Fruit fly (Drosophila melanogaster) whole organism, embryonic: ENCODE data around the gene Girdin.

Experiments
- Antp ChIP-seq: fragments of 200-800 bp; sonication (Bioruptor generic); optimal IDR thresholded peaks from 3 replicates; lab custom pipeline; 2016; ENCODE audit warnings: missing biosample characterization, missing genetic modification characterization
- CG10321 ChIP-seq: fragments of 200-800 bp; sonication (Bioruptor generic); IDR thresholded peaks from 2 replicates; pipeline ENCODE4 v1.3.6; 2022; ENCODE audit warnings: missing biosample characterization, missing genetic modification characterization
- CG10565 ChIP-seq: fragments of 200-800 bp; sonication (Bioruptor generic); optimal IDR thresholded peaks from 3 replicates; lab custom pipeline; 2016; ENCODE audit warnings: missing biosample characterization, mild to moderate bottlenecking, missing genetic modification characterization
- CG11247 ChIP-seq: fragments of 200-800 bp; sonication (Bioruptor generic); IDR thresholded peaks from 2 replicates; pipeline ENCODE4 v1.3.6; 2022; ENCODE audit warnings: missing biosample characterization, missing genetic modification characterization
- CG12391 ChIP-seq: fragments of 200-800 bp; sonication (Bioruptor generic); optimal IDR thresholded peaks from 3 replicates; lab custom pipeline; 2018; ENCODE audit warnings: missing biosample characterization, mild to moderate bottlenecking, missing genetic modification characterization, moderate library complexity
- CG14014 ChIP-seq: fragments of 200-800 bp; sonication (Bioruptor generic); IDR thresholded peaks from 2 replicates; pipeline ENCODE4 v1.3.6; 2022; ENCODE audit warnings: missing biosample characterization, missing genetic modification characterization
- CG16779 ChIP-seq: fragments of 200-800 bp; sonication (Bioruptor generic); IDR thresholded peaks from 2 replicates; pipeline ENCODE4 v1.3.6; 2022; ENCODE audit warnings: missing biosample characterization, missing genetic modification characterization
- CG16863 ChIP-seq: fragments of 200-800 bp; sonication (Bioruptor generic); optimal IDR thresholded peaks from 3 replicates; lab custom pipeline; 2016; ENCODE audit warnings: missing biosample characterization, missing genetic modification characterization
- CG17186 ChIP-seq: fragments of 200-800 bp; sonication (Bioruptor generic); optimal IDR thresholded peaks from 3 replicates; lab custom pipeline; 2017; ENCODE audit warnings: missing biosample characterization, missing genetic modification reagents, missing genetic modification characterization
- CG17829 ChIP-seq: fragments of 200-800 bp; optimal IDR thresholded peaks from 2 replicates; lab custom pipeline; 2019; ENCODE audit warnings: missing biosample characterization, mild to moderate bottlenecking, missing genetic modification characterization, moderate library complexity
- CG18262 ChIP-seq: fragments of 200-800 bp; optimal IDR thresholded peaks from 3 replicates; lab custom pipeline; 2019; ENCODE audit warnings: missing biosample characterization, mild to moderate bottlenecking, missing genetic modification characterization, moderate library complexity
- CG18476 ChIP-seq: fragments of 200-800 bp; sonication (Bioruptor generic); optimal IDR thresholded peaks from 2 replicates; lab custom pipeline; 2016; ENCODE audit warnings: missing biosample characterization, mild to moderate bottlenecking, missing genetic modification characterization
- CG18599 ChIP-seq: fragments of 200-800 bp; sonication (Bioruptor generic); optimal IDR thresholded peaks from 3 replicates; lab custom pipeline; 2017; ENCODE audit warnings: missing biosample characterization, missing genetic modification characterization, mild to moderate bottlenecking, moderate library complexity, missing genetic modification reagents
- CG3838 ChIP-seq: fragments of 200-800 bp; sonication (Bioruptor generic); optimal IDR thresholded peaks from 3 replicates; lab custom pipeline; 2016; ENCODE audit warnings: missing biosample characterization, missing genetic modification characterization
- CG3995 ChIP-seq: fragments of 200-800 bp; sonication (Bioruptor generic); optimal IDR thresholded peaks from 3 replicates; lab custom pipeline; 2016; ENCODE audit warnings: missing biosample characterization, missing genetic modification characterization
- CG4424 ChIP-seq: fragments of 200-800 bp; sonication (Bioruptor generic); optimal IDR thresholded peaks from 3 replicates; lab custom pipeline; 2016; ENCODE audit warnings: missing biosample characterization, missing genetic modification characterization
- CG6272 ChIP-seq: fragments of 200-800 bp; sonication (Bioruptor generic); IDR thresholded peaks from 2 replicates; pipeline ENCODE4 v1.3.6; 2022; ENCODE audit warnings: missing biosample characterization, missing genetic modification characterization
- CG7556 ChIP-seq: fragments of 200-800 bp; sonication (Bioruptor generic); optimal IDR thresholded peaks from 2 replicates; lab custom pipeline; 2017; ENCODE audit warnings: missing biosample characterization, mild to moderate bottlenecking, missing genetic modification characterization
- CG8478 ChIP-seq: fragments of >200 bp; optimal IDR thresholded peaks from 2 replicates; lab custom pipeline; 2018
- Camta ChIP-seq: fragments of 200-800 bp; sonication (Bioruptor generic); optimal IDR thresholded peaks from 2 replicates; lab custom pipeline; 2016; ENCODE audit warnings: missing biosample characterization, missing genetic modification characterization
- D19A ChIP-seq: fragments of 200-800 bp; optimal IDR thresholded peaks from 3 replicates; lab custom pipeline; 2019; ENCODE audit warnings: missing biosample characterization, mild to moderate bottlenecking, missing genetic modification characterization, moderate library complexity
- ERR ChIP-seq: fragments of 200-800 bp; sonication (Bioruptor generic); optimal IDR thresholded peaks from 2 replicates; lab custom pipeline; 2016; ENCODE audit warnings: missing biosample characterization, missing genetic modification characterization
- Elba2 ChIP-seq: fragments of 200-800 bp; sonication (Bioruptor generic); optimal IDR thresholded peaks from 3 replicates; lab custom pipeline; 2016; ENCODE audit warnings: missing biosample characterization, missing genetic modification characterization
- Gsc ChIP-seq: fragments of 200-800 bp; sonication (Bioruptor generic); IDR thresholded peaks from 2 replicates; pipeline ENCODE4 v1.3.6; 2022; ENCODE audit warnings: missing biosample characterization, missing genetic modification characterization
- Gug ChIP-seq: fragments of 200-800 bp; sonication (Bioruptor generic); IDR thresholded peaks from 4 replicates; pipeline ENCODE4 v1.3.6; 2022; ENCODE audit warnings: missing biosample characterization, missing genetic modification characterization
- H15 ChIP-seq: fragments of 200-800 bp; sonication (Bioruptor generic); IDR thresholded peaks from 3 replicates; pipeline ENCODE4 v1.3.6; 2022; ENCODE audit warnings: missing biosample characterization, missing genetic modification characterization
- Jarid2 ChIP-seq: fragments of 200-800 bp; sonication (Bioruptor generic); optimal IDR thresholded peaks from 3 replicates; lab custom pipeline; 2017; ENCODE audit warnings: mild to moderate bottlenecking, missing biosample characterization, missing genetic modification reagents, missing genetic modification characterization
- NFAT ChIP-seq: fragments of 200-800 bp; sonication (Bioruptor generic); IDR thresholded peaks from 2 replicates; pipeline ENCODE4 v1.3.6; 2022; ENCODE audit warnings: missing biosample characterization, missing genetic modification characterization
- Sin3A ChIP-seq: fragments of >200 bp; optimal IDR thresholded peaks from 2 replicates; lab custom pipeline; 2018
- Taf1 ChIP-seq: fragments of 200-800 bp; sonication (Bioruptor generic); IDR thresholded peaks from 2 replicates; pipeline ENCODE4 v1.3.6; 2022; ENCODE audit warnings: missing biosample characterization, missing genetic modification characterization
- ap ChIP-seq: fragments of 200-800 bp; sonication (Bioruptor generic); IDR thresholded peaks from 2 replicates; pipeline ENCODE4 v1.3.6; 2022; ENCODE audit warnings: missing biosample characterization, missing genetic modification characterization
- cwo ChIP-seq: fragments of 200-800 bp; sonication (Bioruptor generic); optimal IDR thresholded peaks from 3 replicates; lab custom pipeline; 2017; ENCODE audit warnings: missing biosample characterization, missing genetic modification characterization, mild to moderate bottlenecking, moderate library complexity, missing genetic modification reagents
- disco-r ChIP-seq: fragments of 200-800 bp; sonication (Bioruptor generic); optimal IDR thresholded peaks from 2 replicates; lab custom pipeline; 2016; ENCODE audit warnings: missing biosample characterization, missing genetic modification characterization
- dpn ChIP-seq, 2 experiments: fragments of 200-800 bp; sonication (Bioruptor generic); optimal IDR thresholded peaks; 3 replicates each; lab custom pipeline; 2016; ENCODE audit warnings: missing biosample characterization in 2 of 2, missing genetic modification characterization in 2 of 2
- dysf ChIP-seq: fragments of 200-800 bp; sonication (Bioruptor generic); IDR thresholded peaks from 3 replicates; pipeline ENCODE4 v1.3.6; 2022; ENCODE audit warnings: missing biosample characterization, missing genetic modification characterization
- eve ChIP-seq, 2 experiments: fragments of >200 bp; optimal IDR thresholded peaks; 2 replicates each; lab custom pipeline; 2017; ENCODE audit warnings: missing biosample characterization in 2 of 2, missing genetic modification characterization in 2 of 2
- exex ChIP-seq: fragments of 200-800 bp; sonication (Bioruptor generic); optimal IDR thresholded peaks from 4 replicates; lab custom pipeline; 2018; ENCODE audit warnings: missing biosample characterization, mild to moderate bottlenecking, missing genetic modification characterization, moderate library complexity
- fd64A ChIP-seq: fragments of 200-800 bp; sonication (Bioruptor generic); optimal IDR thresholded peaks from 3 replicates; lab custom pipeline; 2018; ENCODE audit warnings: missing biosample characterization, mild to moderate bottlenecking, missing genetic modification characterization
- gsb ChIP-seq: fragments of 200-800 bp; sonication (Bioruptor generic); IDR thresholded peaks from 2 replicates; pipeline ENCODE4 v1.3.6; 2022; ENCODE audit warnings: missing biosample characterization, missing genetic modification characterization
- insv ChIP-seq, 2 experiments: fragments of 200-800 bp; sonication (Bioruptor generic); optimal IDR thresholded peaks; 3 replicates each; lab custom pipeline; 2016 to 2018; ENCODE audit warnings: missing biosample characterization in 2 of 2, missing genetic modification characterization in 2 of 2
- jing ChIP-seq: fragments of 200-800 bp; sonication (Bioruptor generic); optimal IDR thresholded peaks from 2 replicates; lab custom pipeline; 2018; ENCODE audit warnings: missing biosample characterization, mild to moderate bottlenecking, missing genetic modification characterization
- luna ChIP-seq: fragments of 200-800 bp; sonication (Bioruptor generic); optimal IDR thresholded peaks from 2 replicates; lab custom pipeline; 2016; ENCODE audit warnings: missing biosample characterization, missing genetic modification characterization
- mirr ChIP-seq: fragments of 200-800 bp; sonication (Bioruptor generic); optimal IDR thresholded peaks from 3 replicates; lab custom pipeline; 2018; ENCODE audit warnings: missing biosample characterization, mild to moderate bottlenecking, missing genetic modification characterization
- nmo ChIP-seq: fragments of 200-800 bp; sonication (Bioruptor generic); optimal IDR thresholded peaks from 2 replicates; lab custom pipeline; 2018; ENCODE audit warnings: missing biosample characterization, mild to moderate bottlenecking, missing genetic modification characterization, moderate library complexity
- sisA ChIP-seq: fragments of 200-800 bp; sonication (Bioruptor generic); IDR thresholded peaks from 2 replicates; pipeline ENCODE4 v1.3.6; 2022; ENCODE audit warnings: missing biosample characterization, missing genetic modification characterization
- slp2 ChIP-seq: fragments of 200-800 bp; sonication (Bioruptor generic); optimal IDR thresholded peaks from 2 replicates; lab custom pipeline; 2016; ENCODE audit warnings: missing biosample characterization, missing genetic modification characterization
- tna ChIP-seq: fragments of 200-800 bp; sonication (Bioruptor generic); IDR thresholded peaks from 2 replicates; pipeline ENCODE4 v1.3.6; 2022; ENCODE audit warnings: missing biosample characterization, missing genetic modification characterization; ENCODE audit not compliant: partially characterized antibody
- trh ChIP-seq: fragments of 200-800 bp; sonication (Bioruptor generic); optimal IDR thresholded peaks from 2 replicates; lab custom pipeline; 2016; ENCODE audit warnings: missing biosample characterization, missing genetic modification characterization
- vvl ChIP-seq: fragments of 200-800 bp; sonication (Bioruptor generic); IDR thresholded peaks from 2 replicates; pipeline ENCODE4 v1.3.6; 2022; ENCODE audit warnings: missing biosample characterization, missing genetic modification characterization
- zen2 ChIP-seq: fragments of 200-800 bp; sonication (Bioruptor generic); IDR thresholded peaks from 3 replicates; pipeline ENCODE4 v1.3.6; 2022; ENCODE audit warnings: missing biosample characterization, missing genetic modification characterization; ENCODE audit not compliant: partially characterized antibody

Girdin gene

DNA sequence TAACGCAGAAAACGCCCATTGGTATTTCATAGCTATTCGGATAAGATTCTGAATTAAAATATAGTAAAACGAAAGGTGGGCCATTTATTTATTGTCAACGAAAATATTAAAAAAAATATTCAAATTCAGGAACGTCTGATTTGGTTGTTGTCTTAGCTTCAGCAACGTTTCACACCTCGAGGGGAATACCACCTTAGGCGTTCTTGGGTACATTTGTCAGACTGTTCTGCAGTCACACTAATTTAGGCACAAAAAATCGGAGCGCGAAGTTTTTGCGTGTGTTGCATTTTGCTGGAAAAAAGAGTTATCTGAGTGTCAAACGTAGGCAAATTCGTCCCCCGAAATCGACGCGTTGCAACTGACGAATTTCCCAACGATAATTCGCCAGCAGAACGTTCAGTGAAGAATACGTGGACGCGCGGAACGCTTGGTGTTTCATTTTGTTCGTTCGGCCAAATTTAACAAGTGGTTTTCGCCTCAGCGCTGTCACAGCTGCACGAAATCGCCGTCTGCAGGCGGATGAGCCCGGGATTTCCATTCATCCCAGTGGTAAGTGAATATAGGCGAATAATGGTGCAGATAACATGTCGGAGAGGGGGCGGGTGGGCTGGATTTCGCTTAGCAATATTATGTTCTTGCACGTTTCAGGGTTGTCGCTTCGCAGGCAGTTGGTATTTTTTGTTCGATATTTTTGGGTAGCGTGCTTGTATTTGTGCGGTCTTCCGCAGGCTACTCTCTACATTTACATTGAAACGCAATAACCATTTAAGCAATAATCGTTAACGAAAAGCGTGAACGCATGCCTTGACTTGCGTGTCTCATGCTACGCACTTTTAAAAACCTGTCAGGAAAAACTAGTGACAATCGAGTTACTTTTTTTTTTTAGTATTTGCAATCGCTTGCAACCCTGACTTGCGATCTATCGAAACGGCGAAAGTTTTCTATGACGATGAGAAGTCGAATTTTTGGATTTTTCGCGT is 46.3 kb downstream of the Girdin start, which contains the start of gene Larp4B (continued):
- TF ChIP-seq cwo = no peak
- no peak for TF ChIP-seq Jarid2 (GFP tag; lab: Kevin White, UChicago)
- no peak for TF ChIP-seq Gsc (GFP tag; lab: Robert Waterston, UW)
- no peak for TF ChIP-seq exex
- no peak for TF ChIP-seq H15 (GFP tag; lab: Robert Waterston, UW)
- no peak for TF ChIP-seq CG10565
- peak; percentile 22 for TF ChIP-seq CG17829 (tag; lab: Kevin White, UChicago)
- TF ChIP-seq CG14014 (GFP tag; lab: Robert Waterston, UW) = 0 out of 2 replicates have a peak, but pooled peaks have one; percentile 27
- TF ChIP-seq luna (GFP tag; lab: Kevin White, UChicago) = no peak
- TF ChIP-seq jing (GFP tag; lab: Kevin White, UChicago) = no peak
- TF ChIP-seq vvl (GFP tag; lab: Robert Waterston, UW) = peak; percentile 84
- no peak for TF ChIP-seq CG18262 (tag; lab: Kevin White, UChicago)
- TF ChIP-seq Elba2 (GFP tag; lab: Kevin White, UChicago) = no peak
- peak in 1 of 2 experiments; percentile 41 for TF ChIP-seq insv (GFP tag; optimal IDR thresholded peaks at IDR 0.05; lab: Kevin White, UChicago)
- TF ChIP-seq Gug = no peak
- TF ChIP-seq CG3838 (GFP tag; lab: Kevin White, UChicago) = no peak
- TF ChIP-seq slp2 (GFP tag; lab: Kevin White, UChicago) = no peak
- TF ChIP-seq CG3995 (GFP tag; lab: Kevin White, UChicago) = peak; percentile 73
- no peak for TF ChIP-seq CG7556 (GFP tag; lab: Kevin White, UChicago)
- TF ChIP-seq CG10321 = no peak
- no peak for TF ChIP-seq fd64A (GFP tag; lab: Kevin White, UChicago)
- no peak for TF ChIP-seq Antp (GFP tag; lab: Kevin White, UChicago)
- no peak for TF ChIP-seq CG16779 (GFP tag; lab: Robert Waterston, UW)
- TF ChIP-seq tna (GFP tag; lab: Robert Waterston, UW) = no peak
- TF ChIP-seq Sin3A (lab: Kevin White, UChicago) = peak; percentile 86
- no peak for TF ChIP-seq eve (GFP tag; optimal IDR thresholded peaks at IDR 0.05; lab: Kevin White, UChicago)
- peak; percentile 42 for TF ChIP-seq CG17186 (GFP tag; lab: Kevin White, UChicago)
- TF ChIP-seq trh (GFP tag; lab: Kevin White, UChicago) = no peak
- TF ChIP-seq CG18476 (GFP tag; lab: Kevin White, UChicago) = no peak
- TF ChIP-seq CG8478 = peak; percentile 56
- TF ChIP-seq NFAT (GFP tag; lab: Robert Waterston, UW) = no peak
- peak; percentile 1 for TF ChIP-seq CG12391 (tag; lab: Kevin White, UChicago)
- no peak for TF ChIP-seq ERR (GFP tag; lab: Kevin White, UChicago)
- TF ChIP-seq dpn (GFP tag; optimal IDR thresholded peaks at IDR 0.05; lab: Kevin White, UChicago) = no peak
- no peak for TF ChIP-seq mirr (GFP tag; lab: Kevin White, UChicago)
- TF ChIP-seq CG16863 = no peak
- TF ChIP-seq dysf (GFP tag; lab: Robert Waterston, UW) = no peak
- TF ChIP-seq CG11247 (GFP tag; lab: Robert Waterston, UW) = no peak
- no peak for TF ChIP-seq ap (GFP tag; lab: Robert Waterston, UW)
- no peak for TF ChIP-seq Camta (GFP tag; lab: Kevin White, UChicago)
- TF ChIP-seq Taf1 (GFP tag; lab: Robert Waterston, UW) = no peak
- TF ChIP-seq sisA (GFP tag; lab: Robert Waterston, UW) = no peak
- no peak for TF ChIP-seq CG18599 (GFP tag; lab: Kevin White, UChicago)
- peak; percentile 25 for TF ChIP-seq nmo (GFP tag; lab: Kevin White, UChicago)
- TF ChIP-seq CG4424 (GFP tag; lab: Kevin White, UChicago) = no peak
- no peak for TF ChIP-seq gsb
- no peak for TF ChIP-seq CG6272
- TF ChIP-seq D19A = no peak
- TF ChIP-seq disco-r = peak; percentile 55
- TF ChIP-seq zen2 = 0 out of 3 replicates have a peak, but pooled peaks have one; percentile 39
